Fruit fly (Drosophila melanogaster) whole organism, embryonic: ENCODE measurements around the gene Nle.

Experiments
- CG10543 ChIP-seq: fragments of 200-800 bp; sonication (Bioruptor generic); optimal IDR thresholded peaks from 3 replicates; lab custom pipeline; 2017; ENCODE audit warnings: missing biosample characterization, mild to moderate bottlenecking, missing genetic modification characterization, moderate library complexity
- CG10959 ChIP-seq: fragments of 200-800 bp; sonication (Bioruptor generic); IDR thresholded peaks from 2 replicates; pipeline ENCODE4 v1.3.6; 2022; ENCODE audit warnings: missing biosample characterization, missing genetic modification characterization
- CG11504 ChIP-seq: fragments of 200-800 bp; sonication (Bioruptor generic); optimal IDR thresholded peaks from 3 replicates; lab custom pipeline; 2019; ENCODE audit warnings: missing biosample characterization, mild to moderate bottlenecking, missing genetic modification characterization, moderate library complexity
- CG11560 ChIP-seq: fragments of 200-800 bp; sonication (Bioruptor generic); IDR thresholded peaks from 3 replicates; pipeline ENCODE4 v1.3.6; 2022; ENCODE audit warnings: missing biosample characterization, missing genetic modification characterization
- CG12391 ChIP-seq: fragments of 200-800 bp; sonication (Bioruptor generic); optimal IDR thresholded peaks from 3 replicates; lab custom pipeline; 2018; ENCODE audit warnings: missing biosample characterization, mild to moderate bottlenecking, missing genetic modification characterization, moderate library complexity
- CG13894 ChIP-seq: fragments of 200-800 bp; sonication (Bioruptor generic); optimal IDR thresholded peaks from 3 replicates; lab custom pipeline; 2018; ENCODE audit warnings: missing biosample characterization, mild to moderate bottlenecking, missing genetic modification characterization, moderate library complexity
- CG17912 ChIP-seq: fragments of 200-800 bp; sonication (Bioruptor generic); optimal IDR thresholded peaks from 2 replicates; lab custom pipeline; 2018; ENCODE audit warnings: missing biosample characterization, mild to moderate bottlenecking, missing genetic modification characterization
- CG1792 ChIP-seq: fragments of 200-800 bp; sonication (Bioruptor generic); optimal IDR thresholded peaks from 2 replicates; lab custom pipeline; 2016; ENCODE audit warnings: missing biosample characterization, missing genetic modification characterization
- CG18262 ChIP-seq: fragments of 200-800 bp; optimal IDR thresholded peaks from 3 replicates; lab custom pipeline; 2019; ENCODE audit warnings: missing biosample characterization, mild to moderate bottlenecking, missing genetic modification characterization, moderate library complexity
- CG1832 ChIP-seq: fragments of 200-800 bp; sonication (Bioruptor generic); optimal IDR thresholded peaks from 2 replicates; lab custom pipeline; 2017; ENCODE audit warnings: missing biosample characterization, mild to moderate bottlenecking, missing genetic modification characterization, inconsistent platforms
- CG2129 ChIP-seq: fragments of 200-800 bp; sonication (Bioruptor generic); IDR thresholded peaks from 2 replicates; pipeline ENCODE4 v1.3.6; 2022; ENCODE audit warnings: missing biosample characterization, missing genetic modification characterization; ENCODE audit not compliant: partially characterized antibody
- CG31224 ChIP-seq: fragments of 200-800 bp; sonication (Bioruptor generic); IDR thresholded peaks from 2 replicates; pipeline ENCODE4 v1.3.6; 2022; ENCODE audit warnings: missing biosample characterization, missing genetic modification characterization
- CG3163 ChIP-seq: fragments of 200-800 bp; sonication (Bioruptor generic); optimal IDR thresholded peaks from 3 replicates; lab custom pipeline; 2016; ENCODE audit warnings: missing biosample characterization, missing genetic modification characterization
- CG32532 ChIP-seq: fragments of 200-800 bp; sonication (Bioruptor generic); IDR thresholded peaks from 2 replicates; pipeline ENCODE4 v1.3.6; 2022; ENCODE audit warnings: missing biosample characterization, missing genetic modification characterization
- CG3281 ChIP-seq: fragments of 200-800 bp; sonication (Bioruptor generic); optimal IDR thresholded peaks from 3 replicates; lab custom pipeline; 2017; ENCODE audit warnings: missing biosample characterization, mild to moderate bottlenecking, missing genetic modification characterization
- CG3847 ChIP-seq: fragments of 200-800 bp; sonication (Bioruptor generic); IDR thresholded peaks from 2 replicates; pipeline ENCODE4 v1.3.6; 2022; ENCODE audit warnings: missing biosample characterization, missing genetic modification characterization
- CG6175 ChIP-seq: fragments of 200-800 bp; sonication (Bioruptor generic); IDR thresholded peaks from 3 replicates; pipeline ENCODE4 v1.3.6; 2022; ENCODE audit warnings: missing biosample characterization, missing genetic modification characterization
- CG6254 ChIP-seq: fragments of 200-800 bp; sonication (Bioruptor generic); optimal IDR thresholded peaks from 3 replicates; lab custom pipeline; 2017; ENCODE audit warnings: mild to moderate bottlenecking, missing biosample characterization, missing genetic modification reagents, missing genetic modification characterization
- CG7745 ChIP-seq: fragments of 200-800 bp; sonication (Bioruptor generic); optimal IDR thresholded peaks from 2 replicates; lab custom pipeline; 2018; ENCODE audit warnings: missing biosample characterization, mild to moderate bottlenecking, missing genetic modification characterization, moderate library complexity
- CG8290 ChIP-seq, 3 experiments: fragments of 200-800 bp; sonication (Bioruptor generic); optimal IDR thresholded peaks; 2 replicates each; lab custom pipeline; 2016 to 2019; ENCODE audit warnings: missing biosample characterization in 3 of 3, missing genetic modification characterization in 3 of 3, mild to moderate bottlenecking in 2 of 3, moderate library complexity in 1 of 3
- CoRest ChIP-seq: fragments of 200-800 bp; sonication (Bioruptor generic); optimal IDR thresholded peaks from 3 replicates; lab custom pipeline; 2018; ENCODE audit warnings: missing biosample characterization, mild to moderate bottlenecking, missing genetic modification characterization, moderate library complexity
- Dek ChIP-seq: fragments of 200-800 bp; sonication (Bioruptor generic); optimal IDR thresholded peaks from 3 replicates; lab custom pipeline; 2019; ENCODE audit warnings: missing biosample characterization, mild to moderate bottlenecking, missing genetic modification characterization, moderate library complexity
- Gug ChIP-seq: fragments of 200-800 bp; sonication (Bioruptor generic); IDR thresholded peaks from 4 replicates; pipeline ENCODE4 v1.3.6; 2022; ENCODE audit warnings: missing biosample characterization, missing genetic modification characterization
- HHEX ChIP-seq: fragments of 200-800 bp; sonication (Bioruptor generic); optimal IDR thresholded peaks from 3 replicates; lab custom pipeline; 2017; ENCODE audit warnings: missing biosample characterization, mild to moderate bottlenecking, missing genetic modification characterization, missing genetic modification reagents
- HLHmδ ChIP-seq: fragments of 200-800 bp; sonication (Bioruptor generic); optimal IDR thresholded peaks from 2 replicates; lab custom pipeline; 2018; ENCODE audit warnings: missing biosample characterization, mild to moderate bottlenecking, missing genetic modification characterization, moderate library complexity
- MTF-1 ChIP-seq: fragments of 200-800 bp; sonication (Bioruptor generic); optimal IDR thresholded peaks from 2 replicates; lab custom pipeline; 2018; ENCODE audit warnings: missing biosample characterization, mild to moderate bottlenecking, missing genetic modification characterization, borderline replicate concordance
- Myb ChIP-seq: fragments of 200-800 bp; sonication (Bioruptor generic); optimal IDR thresholded peaks from 2 replicates; lab custom pipeline; 2016; ENCODE audit warnings: missing biosample characterization, missing genetic modification characterization
- NfI ChIP-seq: fragments of 200-800 bp; sonication (Bioruptor generic); optimal IDR thresholded peaks from 3 replicates; lab custom pipeline; 2018; ENCODE audit warnings: missing biosample characterization, mild to moderate bottlenecking, missing genetic modification characterization, moderate library complexity
- Pdp1 ChIP-seq, 2 experiments: fragments of 200-800 bp; sonication (Bioruptor generic); optimal IDR thresholded peaks; 3 replicates each; lab custom pipeline; 2016; ENCODE audit warnings: missing biosample characterization in 2 of 2, missing genetic modification characterization in 2 of 2, mild to moderate bottlenecking in 1 of 2, moderate library complexity in 1 of 2
- Scr ChIP-seq: fragments of 200-800 bp; sonication (Bioruptor generic); IDR thresholded peaks from 2 replicates; pipeline ENCODE4 v1.3.6; 2022; ENCODE audit warnings: missing biosample characterization, missing genetic modification characterization; ENCODE audit not compliant: partially characterized antibody
- Trl ChIP-seq, 3 experiments: fragments of >200 bp in 2 of 3; fragments of 200-800 bp in 1 of 3; sonication (Bioruptor generic) in 1 of 3; optimal IDR thresholded peaks; 2 replicates in 1 of 3; 3 replicates in 2 of 3; lab custom pipeline; 2016 to 2017; ENCODE audit warnings: missing biosample characterization in 1 of 3, missing genetic modification characterization in 1 of 3
- Xbp1 ChIP-seq: fragments of 200-800 bp; sonication (Bioruptor generic); optimal IDR thresholded peaks from 3 replicates; lab custom pipeline; 2016; ENCODE audit warnings: missing biosample characterization, mild to moderate bottlenecking, missing genetic modification characterization
- bab2 ChIP-seq: fragments of 200-800 bp; sonication (Bioruptor generic); optimal IDR thresholded peaks from 2 replicates; lab custom pipeline; 2016; ENCODE audit warnings: missing biosample characterization, missing genetic modification characterization
- dm ChIP-seq: fragments of 200-800 bp; sonication (Bioruptor generic); optimal IDR thresholded peaks from 3 replicates; lab custom pipeline; 2016; ENCODE audit warnings: missing biosample characterization, missing genetic modification characterization
- fd64A ChIP-seq: fragments of 200-800 bp; sonication (Bioruptor generic); optimal IDR thresholded peaks from 3 replicates; lab custom pipeline; 2018; ENCODE audit warnings: missing biosample characterization, mild to moderate bottlenecking, missing genetic modification characterization
- gcm2 ChIP-seq: fragments of 200-800 bp; sonication (Bioruptor generic); optimal IDR thresholded peaks from 2 replicates; lab custom pipeline; 2016; ENCODE audit warnings: missing biosample characterization, missing genetic modification characterization
- gfzf ChIP-seq: fragments of 200-800 bp; sonication (Bioruptor generic); optimal IDR thresholded peaks from 2 replicates; lab custom pipeline; 2016; ENCODE audit warnings: missing biosample characterization, mild to moderate bottlenecking, missing genetic modification characterization, moderate library complexity
- grau ChIP-seq: fragments of 200-800 bp; optimal IDR thresholded peaks from 3 replicates; lab custom pipeline; 2019; ENCODE audit warnings: missing biosample characterization, mild to moderate bottlenecking, missing genetic modification characterization, moderate library complexity
- kni ChIP-seq: fragments of 200-800 bp; sonication (Bioruptor generic); optimal IDR thresholded peaks from 3 replicates; lab custom pipeline; 2017; ENCODE audit warnings: mild to moderate bottlenecking, missing biosample characterization, missing genetic modification reagents, missing genetic modification characterization
- lola ChIP-seq, 3 experiments: fragments of >200 bp in 2 of 3; fragments of 200-800 bp in 1 of 3; sonication (Bioruptor generic) in 1 of 3; optimal IDR thresholded peaks; 2 replicates each; lab custom pipeline; 2017 to 2019; ENCODE audit warnings: missing biosample characterization in 3 of 3, missing genetic modification characterization in 3 of 3, mild to moderate bottlenecking in 1 of 3, moderate library complexity in 1 of 3
- nmo ChIP-seq: fragments of 200-800 bp; sonication (Bioruptor generic); optimal IDR thresholded peaks from 2 replicates; lab custom pipeline; 2018; ENCODE audit warnings: missing biosample characterization, mild to moderate bottlenecking, missing genetic modification characterization, moderate library complexity
- pros ChIP-seq: fragments of 200-800 bp; sonication (Bioruptor generic); optimal IDR thresholded peaks from 3 replicates; lab custom pipeline; 2019; ENCODE audit warnings: missing biosample characterization, mild to moderate bottlenecking, missing genetic modification characterization, moderate library complexity
- pzg ChIP-seq: fragments of 200-800 bp; sonication (Bioruptor generic); optimal IDR thresholded peaks from 3 replicates; lab custom pipeline; 2018; ENCODE audit warnings: missing biosample characterization, mild to moderate bottlenecking, missing genetic modification characterization, moderate library complexity
- sd ChIP-seq: fragments of 200-800 bp; sonication (Bioruptor generic); optimal IDR thresholded peaks from 3 replicates; lab custom pipeline; 2018; ENCODE audit warnings: missing biosample characterization, mild to moderate bottlenecking, missing genetic modification characterization, moderate library complexity
- stwl ChIP-seq: fragments of 200-800 bp; sonication (Bioruptor generic); optimal IDR thresholded peaks from 3 replicates; lab custom pipeline; 2018; ENCODE audit warnings: missing biosample characterization, mild to moderate bottlenecking, missing genetic modification characterization, moderate library complexity
- trem ChIP-seq: fragments of 200-800 bp; optimal IDR thresholded peaks from 3 replicates; lab custom pipeline; 2019; ENCODE audit warnings: missing biosample characterization, mild to moderate bottlenecking, missing genetic modification characterization, moderate library complexity
- wek ChIP-seq: fragments of 200-800 bp; sonication (Bioruptor generic); optimal IDR thresholded peaks from 3 replicates; lab custom pipeline; 2018; ENCODE audit warnings: missing biosample characterization, mild to moderate bottlenecking, missing genetic modification characterization, moderate library complexity

The Nle gene

DNA sequence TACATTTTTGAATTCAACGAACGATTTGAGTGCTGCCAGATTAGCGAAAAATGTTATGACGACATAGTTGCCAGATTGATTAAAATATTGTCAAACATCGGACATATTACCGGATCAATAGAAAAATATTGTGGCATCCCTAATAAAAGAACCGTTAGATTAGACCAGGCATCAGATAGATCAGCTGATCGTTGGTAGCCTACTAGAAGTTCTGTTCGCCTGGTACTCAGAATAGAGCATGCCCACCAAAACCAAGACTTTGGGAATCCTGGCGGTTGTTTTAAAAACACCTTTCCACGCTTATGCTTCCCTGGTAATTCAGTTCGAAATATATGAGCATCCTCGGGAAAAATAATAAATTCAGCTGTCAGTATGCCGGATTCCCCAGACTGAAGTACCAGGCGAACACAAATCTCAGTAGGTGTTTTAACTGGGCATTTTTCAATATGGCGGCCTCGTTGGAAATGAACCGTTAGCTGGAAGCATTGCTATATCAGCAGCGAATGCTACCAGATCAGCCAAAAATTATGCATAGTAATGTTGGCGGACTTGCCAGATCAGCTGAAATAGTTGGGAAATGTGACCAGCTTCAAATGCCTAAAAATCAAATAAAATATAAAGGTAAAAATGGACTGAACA, 27.2 kb downstream of the Nle start (continued):
- TF ChIP-seq Scr (GFP tag; lab: Robert Waterston, UW): peak; percentile 63
- no peak for TF ChIP-seq lola (GFP tag; optimal IDR thresholded peaks at IDR 0.05; lab: Kevin White, UChicago)
- no peak for TF ChIP-seq CG1832
- peak; percentile 79 for TF ChIP-seq CoRest (tag; lab: Kevin White, UChicago)
- TF ChIP-seq CG7745 (tag; lab: Kevin White, UChicago): peak; percentile 26
- TF ChIP-seq CG18262 (tag; lab: Kevin White, UChicago): peak; percentile 43
- peak; percentile 56 for TF ChIP-seq nmo (GFP tag; lab: Kevin White, UChicago)
- peak in 1 of 2 experiments; percentile 4 for TF ChIP-seq Trl (optimal IDR thresholded peaks at IDR 0.05; lab: Kevin White, UChicago)
- no peak for TF ChIP-seq Trl (GFP tag; optimal IDR thresholded peaks at IDR 0.05; lab: Kevin White, UChicago)
- peak; percentile 100 for TF ChIP-seq Myb
- TF ChIP-seq pros: peak; percentile 93
- TF ChIP-seq wek: peak; percentile 68
- peak; percentile 92 for TF ChIP-seq CG8290 (GFP tag; optimal IDR thresholded peaks at IDR 0.05; lab: Kevin White, UChicago)
- TF ChIP-seq CG8290 (tag; optimal IDR thresholded peaks at IDR 0.05; lab: Kevin White, UChicago): peak; percentile 76 to 92
- peak; percentile 19 for TF ChIP-seq bab2
- peak; percentile 58 for TF ChIP-seq trem (tag; lab: Kevin White, UChicago)
- TF ChIP-seq CG3281: no peak
- TF ChIP-seq CG10543: peak; percentile 61
- TF ChIP-seq CG3163 (GFP tag; lab: Kevin White, UChicago): peak; percentile 33
- TF ChIP-seq CG31224 (GFP tag; lab: Robert Waterston, UW): peak; percentile 100
- TF ChIP-seq Pdp1 (GFP tag; optimal IDR thresholded peaks at IDR 0.05; lab: Kevin White, UChicago): peak in 1 of 2 experiments; percentile 8
- peak; percentile 69 for TF ChIP-seq CG13894 (tag; lab: Kevin White, UChicago)
- TF ChIP-seq HLHmδ: peak; percentile 29
- no peak for TF ChIP-seq CG6175 (GFP tag; lab: Robert Waterston, UW)
- no peak for TF ChIP-seq MTF-1 (GFP tag; lab: Kevin White, UChicago)
- peak; percentile 35 for TF ChIP-seq CG12391 (tag; lab: Kevin White, UChicago)
- TF ChIP-seq CG2129 (GFP tag; lab: Robert Waterston, UW): peak; percentile 42; the same call in 1 of the 2 replicates
- peak; percentile 100 for TF ChIP-seq kni
- no peak for TF ChIP-seq HHEX (GFP tag; lab: Kevin White, UChicago)
- TF ChIP-seq CG3847 (GFP tag; lab: Robert Waterston, UW): peak; percentile 89
- peak; percentile 77 for TF ChIP-seq CG17912
- TF ChIP-seq grau (tag; lab: Kevin White, UChicago): no peak
- peak; percentile 80 for TF ChIP-seq gfzf
- peak; percentile 55 for TF ChIP-seq pzg (GFP tag; lab: Kevin White, UChicago)
- TF ChIP-seq CG11560 (tag; lab: Robert Waterston, UW): peak; percentile 23; the same call in 1 of the 3 replicates
- no peak for TF ChIP-seq CG10959 (GFP tag; lab: Robert Waterston, UW)
- TF ChIP-seq CG32532: no peak
- TF ChIP-seq NfI: peak; percentile 19
- 0 out of 4 replicates have a peak, but pooled peaks have one; percentile 7 for TF ChIP-seq Gug (GFP tag; lab: Robert Waterston, UW)
- peak; percentile 70 for TF ChIP-seq stwl (tag; lab: Kevin White, UChicago)
- peak; percentile 92 for TF ChIP-seq sd (tag; lab: Kevin White, UChicago)
- TF ChIP-seq CG11504 (tag; lab: Kevin White, UChicago): peak; percentile 29
- TF ChIP-seq CG1792: no peak
- peak; percentile 1 for TF ChIP-seq CG6254 (GFP tag; lab: Kevin White, UChicago)
- TF ChIP-seq Dek (tag; lab: Kevin White, UChicago): peak; percentile 19
- peak; percentile 63 for TF ChIP-seq dm (GFP tag; lab: Kevin White, UChicago)
- peak; percentile 25 for TF ChIP-seq Xbp1 (GFP tag; lab: Kevin White, UChicago)
- TF ChIP-seq gcm2 (GFP tag; lab: Kevin White, UChicago): no peak
- no peak for TF ChIP-seq fd64A (GFP tag; lab: Kevin White, UChicago)
